Worm (Caenorhabditis elegans): ENCODE measurements around the gene ubh-4.

Gene ubh-4

DNA sequence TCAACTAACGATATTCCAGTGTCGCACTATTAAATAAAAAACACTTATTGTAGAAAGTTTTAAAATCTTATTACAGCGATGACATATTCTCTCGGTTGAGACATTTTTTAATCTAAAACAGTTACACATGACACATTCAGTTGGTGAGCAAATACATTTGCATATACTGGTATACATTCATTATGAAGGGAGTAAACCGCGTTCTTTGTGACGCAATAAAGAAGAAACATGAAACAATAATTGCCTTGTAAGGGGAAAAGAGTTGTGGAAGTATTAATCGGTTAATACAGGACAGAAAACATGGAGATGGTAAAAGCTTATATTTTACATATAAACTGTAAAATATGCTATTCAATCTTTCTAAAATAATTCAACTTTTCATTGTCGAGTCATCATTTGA is 11.9 kb upstream of the ubh-4 start:
- TF ChIP-seq eyg-1 (tag; optimal IDR thresholded peaks at IDR 0.05) (no peak), unc-55 (GFP tag; optimal IDR thresholded peaks at IDR 0.05) (no peak), nhr-11 (tag; optimal IDR thresholded peaks at IDR 0.05) (no peak), odd-2 (tag; optimal IDR thresholded peaks at IDR 0.05) (no peak), ref-2 (tag; optimal IDR thresholded peaks at IDR 0.05) (no peak), K02D7.2 (tag; optimal IDR thresholded peaks at IDR 0.05) (no peak), dve-1 (tag; optimal IDR thresholded peaks at IDR 0.05) (no peak), T23F11.4 (GFP tag; optimal IDR thresholded peaks at IDR 0.05) (no peak), pqm-1 (tag; optimal IDR thresholded peaks at IDR 0.05) (no peak), ceh-48 (tag; optimal IDR thresholded peaks at IDR 0.05) (no peak), ceh-24 (tag; optimal IDR thresholded peaks at IDR 0.05) (no peak), tbx-7 (tag; optimal IDR thresholded peaks at IDR 0.05) (no peak), fkh-10 (GFP tag; optimal IDR thresholded peaks at IDR 0.05) (no peak), K09A11.1 (tag; optimal IDR thresholded peaks at IDR 0.05; ENCODE audit: insufficient read depth) (no peak), tbx-2 (tag; optimal IDR thresholded peaks at IDR 0.05) (no peak), pag-3 (tag; optimal IDR thresholded peaks at IDR 0.05; ENCODE audit: borderline replicate concordance) (no peak), hlh-13 (GFP tag; optimal IDR thresholded peaks at IDR 0.05) (no peak), npax-4 (tag; optimal IDR thresholded peaks at IDR 0.05) (no peak), che-1 (tag; optimal IDR thresholded peaks at IDR 0.05) (no peak), lim-6 (tag; optimal IDR thresholded peaks at IDR 0.05) (no peak)

DNA sequence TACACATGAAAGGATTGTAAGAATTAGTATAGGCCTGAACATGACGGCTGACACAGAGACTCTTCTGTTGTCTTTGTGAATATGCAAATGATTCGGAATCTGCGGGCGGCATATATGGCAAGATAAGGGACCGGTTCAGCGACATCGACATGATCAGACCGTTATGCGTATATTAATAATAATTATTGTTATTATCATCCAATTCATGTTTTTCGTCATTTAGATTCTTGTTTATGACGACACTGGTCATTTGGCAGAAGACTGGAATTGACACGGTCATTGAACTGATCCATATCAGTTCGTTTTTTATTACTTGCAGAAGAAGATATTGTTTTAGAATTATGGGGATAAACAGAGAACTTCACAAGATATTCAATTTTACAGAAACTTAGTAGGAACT is 11.1 kb upstream of the ubh-4 start, which contains the start of gene mtre-1:
TSS of gene mtre-1 (minus strand) at position 101 of the 400 bp plus-strand sequence.
- TF ChIP-seq zip-5 (tag; optimal IDR thresholded peaks at IDR 0.05) (no peak), ceh-34 (tag; optimal IDR thresholded peaks at IDR 0.05) (no peak), ceh-22 (tag; optimal IDR thresholded peaks at IDR 0.05) (no peak), ets-4 (tag; optimal IDR thresholded peaks at IDR 0.05) (no peak), ttx-3 (tag; optimal IDR thresholded peaks at IDR 0.05) (no peak)

DNA sequence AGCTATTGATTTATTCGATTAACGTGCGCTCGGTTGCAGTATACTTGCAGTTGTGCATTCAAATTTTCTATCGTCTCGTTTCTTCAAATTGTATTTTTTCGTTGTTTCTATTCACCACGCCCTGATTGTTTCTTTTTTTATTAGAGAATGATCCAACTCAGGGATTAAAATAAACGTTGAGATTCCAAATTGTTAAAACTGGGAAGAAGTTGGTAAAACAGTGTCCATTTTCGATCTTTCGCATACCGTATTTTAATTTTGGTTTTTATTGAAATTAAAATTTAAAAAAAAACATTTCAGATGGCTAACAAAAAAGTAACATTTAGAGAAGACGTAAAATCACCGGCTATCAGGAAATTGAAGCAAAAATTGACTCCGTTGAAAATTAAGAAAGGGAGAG is 7.9 kb upstream of the ubh-4 start, which contains the start of gene apn-1:
TSS of gene apn-1 (plus strand) at position 301 of the 400 bp plus-strand sequence.
- TF ChIP-seq T23F11.4 (GFP tag; optimal IDR thresholded peaks at IDR 0.05) (no peak), K09A11.1 (tag; optimal IDR thresholded peaks at IDR 0.05; ENCODE audit: insufficient read depth) (no peak), mec-3 (tag; optimal IDR thresholded peaks at IDR 0.05; ENCODE audit: borderline replicate concordance) (no peak), elt-2 (tag; optimal IDR thresholded peaks at IDR 0.05) (no peak), sdc-2 (tag; optimal IDR thresholded peaks at IDR 0.05) (no peak), nfya-1 (tag; optimal IDR thresholded peaks at IDR 0.05) (no peak), ceh-2 (tag; optimal IDR thresholded peaks at IDR 0.05) (no peak), tbx-7 (tag; optimal IDR thresholded peaks at IDR 0.05) (no peak), ztf-16 (tag; optimal IDR thresholded peaks at IDR 0.05) (no peak), pqm-1 (tag; optimal IDR thresholded peaks at IDR 0.05) (no peak)

DNA sequence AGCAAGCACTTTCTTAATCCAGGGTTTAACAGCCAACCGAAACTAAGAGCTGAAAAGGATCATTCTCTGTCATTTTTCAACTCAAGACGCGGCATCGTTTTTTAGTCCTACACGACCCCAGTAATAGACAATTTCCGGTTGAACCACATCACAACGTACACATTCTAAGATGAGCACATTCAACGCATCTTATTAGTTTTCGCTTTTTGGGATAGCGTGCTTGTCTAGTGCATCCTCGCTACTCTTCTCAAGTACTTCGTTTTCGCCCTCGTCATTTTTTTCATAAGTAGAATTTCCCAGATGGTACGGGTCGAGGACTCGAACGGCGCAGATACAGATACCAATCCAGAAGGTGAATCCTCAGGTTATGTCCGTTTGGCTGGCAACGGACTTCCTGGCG is 2.9 kb upstream of the ubh-4 start, which contains the start of gene T05H10.1:
TSS of gene T05H10.1 (plus strand) at position 301 of the 400 bp plus-strand sequence.
- TF ChIP-seq Y22D7AL.16 (tag; optimal IDR thresholded peaks at IDR 0.05) (no peak), ceh-30 (tag; optimal IDR thresholded peaks at IDR 0.05) (no peak), ref-2 (tag; optimal IDR thresholded peaks at IDR 0.05) (no peak), ceh-22 (tag; optimal IDR thresholded peaks at IDR 0.05) (no peak), dve-1 (tag; optimal IDR thresholded peaks at IDR 0.05) (no peak), odd-2 (tag; optimal IDR thresholded peaks at IDR 0.05) (no peak), ceh-34 (tag; optimal IDR thresholded peaks at IDR 0.05) (no peak), ceh-14 (tag; optimal IDR thresholded peaks at IDR 0.05) (no peak), lin-11 (tag; optimal IDR thresholded peaks at IDR 0.05) (no peak), pha-4 (tag; optimal IDR thresholded peaks at IDR 0.05) (no peak), dmd-4 (tag; optimal IDR thresholded peaks at IDR 0.05; ENCODE audit: borderline replicate concordance) (no peak), unc-86 (tag; optimal IDR thresholded peaks at IDR 0.05) (no peak), hlh-15 (tag; optimal IDR thresholded peaks at IDR 0.05) (no peak), C38D4.7 (GFP tag; optimal IDR thresholded peaks at IDR 0.05) (no peak), npax-4 (tag; optimal IDR thresholded peaks at IDR 0.05) (no peak), syd-9 (tag; optimal IDR thresholded peaks at IDR 0.05) (no peak), hlh-6 (tag; optimal IDR thresholded peaks at IDR 0.05) (no peak), pax-1 (tag; optimal IDR thresholded peaks at IDR 0.05) (no peak), tbx-7 (tag; optimal IDR thresholded peaks at IDR 0.05) (no peak)

All from whole organism, late embryonic.